Comparison of ENCODE assay signal across 3 fruit fly cellular contexts in genomic region chr3L:1305317-1305716, dm6.
TF ChIP-seq lines count a peak whose summit lies in the region.

No protein-coding gene starts in this region.

- TF ChIP-seq CTCF in whole organism, embryonic (GFP tag; optimal IDR thresholded peaks at IDR 0.05; lab: Kevin White, UChicago), result no peak

TF ChIP-seq in whole organism, adult, 20 proteins besides CTCF, POLR2A, EP300 and RAD21:
- peak; percentile 20 for TF ChIP-seq CG12768 (GFP tag; optimal IDR thresholded peaks at IDR 0.05; lab: Kevin White, UChicago)
- TF ChIP-seq CG14711 (tag; optimal IDR thresholded peaks at IDR 0.05; lab: Kevin White, UChicago), result no peak
- TF ChIP-seq ovo (GFP tag; optimal IDR thresholded peaks at IDR 0.05; lab: Kevin White, UChicago), result no peak
- TF ChIP-seq CG33017 (tag; optimal IDR thresholded peaks at IDR 0.05; lab: Kevin White, UChicago), result peak; percentile 21
- no peak for TF ChIP-seq CG11617 (GFP tag; optimal IDR thresholded peaks at IDR 0.05; lab: Kevin White, UChicago)
- no peak for TF ChIP-seq pad (GFP tag; optimal IDR thresholded peaks at IDR 0.05; lab: Kevin White, UChicago)
- TF ChIP-seq CG7101 (tag; optimal IDR thresholded peaks at IDR 0.05; lab: Kevin White, UChicago), result no peak
- TF ChIP-seq CG5204 (GFP tag; optimal IDR thresholded peaks at IDR 0.05; lab: Kevin White, UChicago), result no peak
- no peak for TF ChIP-seq kay (GFP tag; lab: Kevin White, UChicago; ENCODE audit: borderline replicate concordance)
- no peak for TF ChIP-seq CG1620 (GFP tag; optimal IDR thresholded peaks at IDR 0.05; lab: Kevin White, UChicago)
- no peak for TF ChIP-seq CG7045 (GFP tag; optimal IDR thresholded peaks at IDR 0.05; lab: Kevin White, UChicago)
- TF ChIP-seq cic (GFP tag; optimal IDR thresholded peaks at IDR 0.05; lab: Kevin White, UChicago), result peak; percentile 73
- TF ChIP-seq Hr96 (GFP tag; optimal IDR thresholded peaks at IDR 0.05; lab: Kevin White, UChicago), result no peak
- TF ChIP-seq toe (GFP tag; optimal IDR thresholded peaks at IDR 0.05; lab: Kevin White, UChicago), result no peak
- no peak for TF ChIP-seq Crg-1 (GFP tag; optimal IDR thresholded peaks at IDR 0.05; lab: Kevin White, UChicago)
- TF ChIP-seq tj (GFP tag; optimal IDR thresholded peaks at IDR 0.05; lab: Kevin White, UChicago), result no peak

TF ChIP-seq in whole organism, embryonic, 481 proteins besides CTCF, POLR2A, EP300 and RAD21:
- TF ChIP-seq dan (GFP tag; IDR thresholded peaks at IDR 0.05; lab: Robert Waterston, UW) (no peak), Med (GFP tag; lab: Kevin White, UChicago) (no peak), HLH4C (GFP tag; IDR thresholded peaks at IDR 0.05; lab: Robert Waterston, UW; ENCODE audit: partially characterized antibody) (no peak), tgo (GFP tag; IDR thresholded peaks at IDR 0.05; lab: Robert Waterston, UW) (no peak), YL-1 (GFP tag; optimal IDR thresholded peaks at IDR 0.05; lab: Kevin White, UChicago) (no peak), Hr39 (optimal IDR thresholded peaks at IDR 0.05; lab: Kevin White, UChicago) (no peak), CG8478 (optimal IDR thresholded peaks at IDR 0.05; lab: Kevin White, UChicago) (no peak), mirr (GFP tag; optimal IDR thresholded peaks at IDR 0.05; lab: Kevin White, UChicago) (no peak), exex (tag; optimal IDR thresholded peaks at IDR 0.05; lab: Kevin White, UChicago) (peak; percentile 53), MESR4 (GFP tag; optimal IDR thresholded peaks at IDR 0.05; lab: Kevin White, UChicago) (no peak), bab2 (GFP tag; optimal IDR thresholded peaks at IDR 0.05; lab: Kevin White, UChicago) (no peak), CG12769 (tag; optimal IDR thresholded peaks at IDR 0.05; lab: Kevin White, UChicago) (no peak), Gug (GFP tag; IDR thresholded peaks at IDR 0.05; lab: Robert Waterston, UW) (no peak), Atf-2 (GFP tag; optimal IDR thresholded peaks at IDR 0.05; lab: Kevin White, UChicago) (no peak), CG2120 (GFP tag; optimal IDR thresholded peaks at IDR 0.05; lab: Kevin White, UChicago) (peak; percentile 13), ato (GFP tag; IDR thresholded peaks at IDR 0.05; lab: Robert Waterston, UW; ENCODE audit: partially characterized antibody) (no peak), CG34376 (GFP tag; optimal IDR thresholded peaks at IDR 0.05; lab: Kevin White, UChicago) (peak; percentile 28), ind (GFP tag; optimal IDR thresholded peaks at IDR 0.05; lab: Kevin White, UChicago) (no peak), slou (GFP tag; optimal IDR thresholded peaks at IDR 0.05; lab: Kevin White, UChicago) (no peak), Pdp1 (GFP tag; optimal IDR thresholded peaks at IDR 0.05; lab: Kevin White, UChicago) (peak in 1 of 2 experiments; percentile 2), HHEX (GFP tag; optimal IDR thresholded peaks at IDR 0.05; lab: Kevin White, UChicago) (no peak), sug (tag; optimal IDR thresholded peaks at IDR 0.05; lab: Kevin White, UChicago) (peak; percentile 9), CG1603 (tag; optimal IDR thresholded peaks at IDR 0.05; lab: Kevin White, UChicago) (no peak), Dp (GFP tag; optimal IDR thresholded peaks at IDR 0.05; lab: Kevin White, UChicago) (no peak)
TF ChIP-seq in whole organism, embryonic: peak in this region for 5.

TF ChIP-seq in whole organism, prepupa, 60 proteins besides CTCF, POLR2A, EP300 and RAD21:
- TF ChIP-seq svp (GFP tag; lab: Kevin White, UChicago), result peak; percentile 90
- TF ChIP-seq CG3032 (tag; optimal IDR thresholded peaks at IDR 0.05; lab: Kevin White, UChicago), result no peak
- peak; percentile 91 for TF ChIP-seq vri (GFP tag; optimal IDR thresholded peaks at IDR 0.05; lab: Kevin White, UChicago)
